Worm (Caenorhabditis elegans): ENCODE data around the gene F07C6.2.

DNA sequence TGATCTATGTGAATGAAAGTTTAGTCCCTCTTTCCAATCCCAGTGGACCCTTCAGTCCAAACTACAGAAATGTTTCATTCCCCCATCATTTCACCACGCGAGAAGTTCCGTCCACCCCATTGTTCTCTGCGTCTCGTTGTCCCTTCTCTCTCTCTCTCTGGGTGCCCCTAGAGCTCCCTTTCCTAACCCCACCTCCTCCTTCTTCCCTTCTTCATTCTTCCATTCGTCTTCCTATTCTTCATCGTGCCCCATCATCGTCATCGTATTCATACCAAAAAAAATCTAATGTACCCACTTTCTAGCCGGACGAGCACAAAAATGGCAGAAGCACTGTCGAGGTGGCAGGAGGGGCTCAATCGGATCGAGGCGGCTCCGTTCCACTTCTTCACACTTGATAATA, 45.2 kb downstream of the F07C6.2 start, which contains the start of gene M02B1.3:
- no peak for TF ChIP-seq unc-62 (GFP tag; optimal IDR thresholded peaks at IDR 0.05)
- no peak for TF ChIP-seq lin-54 (GFP tag; optimal IDR thresholded peaks at IDR 0.05)
- no peak for TF ChIP-seq F39B2.1 (GFP tag; IDR thresholded peaks at IDR 0.05)
- no peak for TF ChIP-seq lsy-27 (tag; optimal IDR thresholded peaks at IDR 0.05; ENCODE audit: borderline replicate concordance, insufficient read depth)
- TF ChIP-seq somi-1 (GFP tag; optimal IDR thresholded peaks at IDR 0.05), result no peak
- no peak for TF ChIP-seq atf-7 (tag; optimal IDR thresholded peaks at IDR 0.05)
- TF ChIP-seq F33H1.4 (GFP tag; IDR thresholded peaks at IDR 0.05), result no peak
- TF ChIP-seq F37B4.10 (GFP tag; IDR thresholded peaks at IDR 0.05), result no peak
